Worm (Caenorhabditis elegans): ENCODE data around the gene K12H6.5.

Gene K12H6.5

DNA sequence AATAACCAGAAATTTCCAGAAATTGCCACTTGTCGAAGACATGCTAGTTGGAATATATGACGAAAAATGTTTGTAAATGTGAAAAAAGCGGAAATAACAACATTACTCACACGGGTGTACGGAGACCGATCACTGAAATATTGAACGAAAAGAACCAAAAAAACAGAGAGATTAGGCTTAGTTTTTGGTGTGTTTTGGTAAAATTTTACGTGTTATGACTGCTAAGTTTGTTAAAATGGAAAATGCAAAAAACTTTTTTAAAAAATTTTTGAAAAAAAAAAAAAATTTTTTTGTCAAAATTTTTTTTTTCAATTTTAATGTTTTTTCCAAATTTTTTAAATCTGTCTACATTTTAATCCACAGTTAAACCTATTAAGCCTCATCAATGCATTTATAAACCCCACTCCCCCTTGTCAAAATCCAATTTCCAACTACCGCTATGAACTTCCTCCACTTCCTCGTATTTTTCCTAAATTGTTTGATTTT, 3.5 kb downstream of the K12H6.5 start, which contains the start of the genes fut-4 and K12H6.10:
fut-4 (minus strand) TSS at position 101 of the 486 bp plus-strand sequence.
K12H6.10 (plus strand) TSS at position 436 of the 486 bp plus-strand sequence.
- TF ChIP-seq elt-3 (tag; optimal IDR thresholded peaks at IDR 0.05): no peak
- no peak for TF ChIP-seq unc-62 (GFP tag; optimal IDR thresholded peaks at IDR 0.05)
- TF ChIP-seq ztf-11 (tag; optimal IDR thresholded peaks at IDR 0.05): no peak
- TF ChIP-seq ZK546.5 (tag; optimal IDR thresholded peaks at IDR 0.05): no peak

- TF ChIP-seq elt-1 (tag; optimal IDR thresholded peaks at IDR 0.05) (no peak), nhr-11 (tag; optimal IDR thresholded peaks at IDR 0.05) (no peak), unc-39 (tag; optimal IDR thresholded peaks at IDR 0.05) (no peak), elt-3 (tag; optimal IDR thresholded peaks at IDR 0.05) (no peak), lin-13 (GFP tag; optimal IDR thresholded peaks at IDR 0.05) (no peak), blmp-1 (tag; optimal IDR thresholded peaks at IDR 0.05; ENCODE audit: insufficient read depth) (no peak), nhr-23 (tag; optimal IDR thresholded peaks at IDR 0.05) (no peak), lin-39 (tag; optimal IDR thresholded peaks at IDR 0.05) (no peak), crh-2 (tag; optimal IDR thresholded peaks at IDR 0.05) (no peak)
These were observed 9.3 kb downstream of the K12H6.5 start, which contains the start of gene set-13 for ce11 chrII:2816676-2817075. TSS of gene set-13 (plus strand) at chrII:2816976.

- TF ChIP-seq aly-2 (tag; optimal IDR thresholded peaks at IDR 0.05): no peak
- no peak for TF ChIP-seq unc-39 (tag; optimal IDR thresholded peaks at IDR 0.05)
- no peak for TF ChIP-seq elt-1 (tag; optimal IDR thresholded peaks at IDR 0.05)
These were observed 10.5 kb downstream of the K12H6.5 start, which contains the start of gene K12H6.2 for ce11 chrII:2815444-2815843. TSS of gene K12H6.2 (minus strand) at chrII:2815544.

DNA sequence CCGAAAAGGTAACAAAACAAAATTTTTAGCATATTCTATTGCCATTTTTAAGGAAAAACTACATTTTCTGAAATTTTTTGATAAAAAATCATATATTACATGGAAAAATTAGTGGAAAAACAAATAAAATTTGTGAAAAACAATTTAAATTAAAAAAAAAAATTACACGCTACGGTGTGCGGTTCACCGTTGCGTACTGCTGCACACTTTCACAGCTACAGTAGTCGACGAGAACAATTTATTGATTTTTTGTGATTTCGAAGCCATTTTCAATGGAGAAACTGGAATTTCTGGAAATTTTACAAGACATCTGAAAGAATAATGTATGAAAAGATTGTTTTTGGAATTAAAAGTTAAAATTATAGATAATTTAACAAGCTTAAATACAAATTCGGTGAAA, 11.0 kb downstream of the K12H6.5 start:
- TF ChIP-seq unc-39 (tag; optimal IDR thresholded peaks at IDR 0.05) (no peak), ceh-82 (tag; optimal IDR thresholded peaks at IDR 0.05) (no peak), nhr-77 (tag; optimal IDR thresholded peaks at IDR 0.05) (no peak), nhr-6 (tag; optimal IDR thresholded peaks at IDR 0.05) (no peak), alr-1 (tag; optimal IDR thresholded peaks at IDR 0.05) (no peak), snpc-4 (tag; optimal IDR thresholded peaks at IDR 0.05) (no peak), mbf-1 (tag; optimal IDR thresholded peaks at IDR 0.05) (no peak), nhr-129 (tag; optimal IDR thresholded peaks at IDR 0.05) (no peak), ceh-16 (tag; optimal IDR thresholded peaks at IDR 0.05) (no peak), ZK546.5 (tag; optimal IDR thresholded peaks at IDR 0.05) (no peak), fos-1 (tag; optimal IDR thresholded peaks at IDR 0.05) (no peak), sem-4 (tag; optimal IDR thresholded peaks at IDR 0.05) (no peak)

DNA sequence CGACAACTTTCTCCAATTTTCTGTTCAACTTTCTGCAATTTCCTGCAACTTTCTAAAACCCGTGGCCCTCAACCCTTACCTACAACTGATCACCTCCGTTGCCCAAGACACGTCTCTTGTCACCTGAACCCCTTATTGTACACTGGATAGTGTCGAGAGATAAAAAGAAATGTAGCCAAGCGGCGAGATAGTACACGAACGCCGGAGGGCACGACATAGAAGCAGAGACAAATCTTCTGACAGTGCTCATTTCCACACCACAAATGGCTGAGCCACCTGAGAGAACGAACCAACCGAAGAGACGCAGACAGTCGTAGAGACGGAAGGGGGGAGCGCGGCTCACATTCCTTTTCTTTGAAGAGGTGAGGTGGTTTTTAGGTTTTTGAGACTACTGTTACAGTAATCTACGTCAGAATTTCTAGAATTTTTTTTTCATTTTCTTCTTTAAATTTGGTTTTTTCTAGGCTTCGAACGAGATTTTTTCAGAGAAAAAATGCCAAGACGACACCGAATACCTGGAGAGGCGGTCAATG, 18.2 kb downstream of the K12H6.5 start, which contains the start of gene K12H6.12:
K12H6.12 (plus strand) TSS at position 483 of the 533 bp plus-strand sequence.
- peak; percentile 0 for TF ChIP-seq F13H6.1 (tag; optimal IDR thresholded peaks at IDR 0.05)
- TF ChIP-seq lin-13 (GFP tag; optimal IDR thresholded peaks at IDR 0.05): no peak

ce11 chrII:2805566-2805965, 20.4 kb downstream of the K12H6.5 start:
- no peak for TF ChIP-seq ztf-1 (GFP tag; conservative IDR thresholded peaks at IDR 0.05)
- no peak for TF ChIP-seq ceh-82 (tag; optimal IDR thresholded peaks at IDR 0.05)
- no peak for TF ChIP-seq nhr-6 (tag; optimal IDR thresholded peaks at IDR 0.05)
- no peak for TF ChIP-seq mab-5 (tag; optimal IDR thresholded peaks at IDR 0.05)
- no peak for TF ChIP-seq unc-62 (GFP tag; optimal IDR thresholded peaks at IDR 0.05)
- no peak for TF ChIP-seq skn-1 (tag; optimal IDR thresholded peaks at IDR 0.05)
- TF ChIP-seq aly-2 (tag; optimal IDR thresholded peaks at IDR 0.05): no peak
- no peak for TF ChIP-seq sma-3 (GFP tag; optimal IDR thresholded peaks at IDR 0.05)
- TF ChIP-seq nhr-11 (tag; optimal IDR thresholded peaks at IDR 0.05): no peak
- TF ChIP-seq mbf-1 (tag; optimal IDR thresholded peaks at IDR 0.05): no peak
- TF ChIP-seq ama-1 (optimal IDR thresholded peaks at IDR 0.05): no peak
- no peak for TF ChIP-seq unc-55 (GFP tag; optimal IDR thresholded peaks at IDR 0.05)

- TF ChIP-seq fos-1 (tag; optimal IDR thresholded peaks at IDR 0.05) (no peak), nhr-129 (tag; optimal IDR thresholded peaks at IDR 0.05) (peak; percentile 21), sma-3 (GFP tag; optimal IDR thresholded peaks at IDR 0.05) (no peak), mdl-1 (tag; optimal IDR thresholded peaks at IDR 0.05) (no peak), ceh-16 (tag; optimal IDR thresholded peaks at IDR 0.05) (no peak), F13H6.1 (tag; optimal IDR thresholded peaks at IDR 0.05) (no peak), lin-39 (tag; optimal IDR thresholded peaks at IDR 0.05) (no peak), ztf-11 (tag; optimal IDR thresholded peaks at IDR 0.05) (no peak), nhr-25 (tag; optimal IDR thresholded peaks at IDR 0.05) (peak; percentile 56)
These were observed 21.0 kb downstream of the K12H6.5 start for ce11 chrII:2804949-2805348.

All from whole organism, L2 larva.